Fruit fly (Drosophila melanogaster) S2 (cell line): ENCODE results near the gene Tmem214.
A peak's percentile ranks its signal among the peaks of the same experiment; 100 is the strongest.

Source experiments
- CG8478 ChIP-seq: fragments of >200 bp; optimal IDR thresholded peaks from 2 replicates; lab custom pipeline; 2018
- CTCF ChIP-seq, 2 experiments: fragments of >200 bp; optimal IDR thresholded peaks; 2 replicates each; lab custom pipeline; 2018

Tmem214 gene

dm6 chr2L:10970134-10970533 lies at the start of gene Tmem214, which contains the start of gene YL-1:
TSS of gene Tmem214 (minus strand) at chr2L:10970275.
TSS of gene YL-1 (plus strand) at chr2L:10970443.
- no peak for TF ChIP-seq CTCF (optimal IDR thresholded peaks at IDR 0.05; lab: Kevin White, UChicago)
- TF ChIP-seq CG8478 (lab: Kevin White, UChicago): no peak

DNA sequence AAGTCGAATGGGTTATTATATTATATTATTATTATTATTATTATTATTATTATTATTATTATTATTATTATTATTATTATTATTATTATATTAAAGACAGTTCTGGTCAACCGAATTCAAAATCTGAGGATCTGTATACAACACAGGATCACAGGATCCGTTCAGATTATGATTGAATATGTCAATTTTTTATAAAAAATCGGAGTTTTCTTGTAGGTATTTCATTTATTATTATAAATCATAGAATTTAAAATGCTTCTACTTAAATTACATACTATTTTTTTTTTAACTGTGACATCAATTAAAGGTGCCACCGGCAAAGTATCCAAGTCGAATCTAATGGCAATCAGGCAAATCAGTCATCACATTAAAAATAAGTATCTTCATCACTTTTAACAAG lies 46.6 kb upstream of the Tmem214 start, which contains the start of gene CG14913:
TSS of gene CG14913 (plus strand) at position 301 of the 400 bp plus-strand sequence.
- TF ChIP-seq CTCF (optimal IDR thresholded peaks at IDR 0.05; lab: Kevin White, UChicago) (no peak), CG8478 (lab: Kevin White, UChicago) (no peak)

- TF ChIP-seq CTCF (optimal IDR thresholded peaks at IDR 0.05; lab: Kevin White, UChicago) (no peak), CG8478 (lab: Kevin White, UChicago) (no peak)
Observed at dm6 chr2L:11015320-11015719, 45.2 kb upstream of the Tmem214 start, which contains the start of gene Acp32CD. TSS of gene Acp32CD (plus strand) at chr2L:11015620.

dm6 chr2L:11014671-11015070 lies 44.6 kb upstream of the Tmem214 start:
- TF ChIP-seq CTCF (optimal IDR thresholded peaks at IDR 0.05; lab: Kevin White, UChicago): no peak
- TF ChIP-seq CG8478 (lab: Kevin White, UChicago): no peak

DNA sequence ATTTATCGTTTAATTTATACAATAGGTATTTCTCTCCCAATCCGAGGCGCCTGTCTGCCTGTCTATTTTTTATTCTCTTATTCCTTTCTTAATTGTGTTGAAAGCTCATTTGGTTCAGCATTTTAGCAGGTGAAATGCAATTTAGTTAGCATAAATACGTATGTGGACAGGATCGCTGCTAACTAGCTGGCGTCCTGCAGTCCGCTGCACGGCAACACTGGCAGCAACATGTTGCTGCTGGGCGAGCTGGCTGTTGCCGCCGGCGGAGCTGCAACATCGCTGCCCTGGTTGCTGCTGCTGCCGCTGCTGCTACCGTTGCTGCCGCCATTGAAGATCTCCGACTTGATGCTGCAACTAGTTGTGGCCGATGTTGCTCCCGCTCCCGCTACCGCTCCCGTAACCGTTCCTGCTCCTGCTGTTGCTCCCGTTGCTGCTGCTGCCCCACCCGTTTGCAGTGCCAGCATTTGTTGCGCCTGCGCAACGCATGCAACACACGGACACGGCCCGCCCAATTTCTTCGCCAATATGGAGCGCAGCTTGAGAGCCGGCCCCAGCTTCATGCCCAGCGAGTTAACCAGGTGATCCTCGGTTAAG lies 44.0 kb upstream of the Tmem214 start:
- TF ChIP-seq CG8478 (lab: Kevin White, UChicago): no peak
- TF ChIP-seq CTCF (optimal IDR thresholded peaks at IDR 0.05; lab: Kevin White, UChicago): no peak

DNA sequence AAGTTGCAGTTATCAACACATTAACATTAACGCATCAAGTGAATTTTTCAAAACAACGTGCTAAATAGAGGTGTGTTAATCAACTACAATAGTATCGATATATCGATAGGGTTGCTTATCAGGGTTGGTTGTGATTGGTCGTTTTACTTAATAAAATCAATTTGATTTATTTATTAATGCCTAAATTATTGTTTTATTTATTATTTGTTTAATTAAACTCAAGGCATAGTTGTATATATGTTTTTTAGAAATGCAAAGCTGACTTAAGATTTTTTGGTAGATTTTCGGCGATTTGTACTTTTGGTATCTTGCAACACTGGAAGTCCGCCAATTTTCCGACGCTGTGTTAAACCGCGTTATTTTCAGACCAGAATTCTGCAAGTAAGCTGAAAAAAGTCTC lies 40.9 kb upstream of the Tmem214 start, which contains the start of the genes Art8 and dUTPase:
TSS of gene Art8 (minus strand) at position 88 of the 400 bp plus-strand sequence.
TSS of gene dUTPase (plus strand) at position 314 of the 400 bp plus-strand sequence.
- TF ChIP-seq CG8478 (lab: Kevin White, UChicago) (no peak), CTCF (optimal IDR thresholded peaks at IDR 0.05; lab: Kevin White, UChicago) (no peak)

dm6 chr2L:11004674-11005045 lies 34.6 kb upstream of the Tmem214 start, which contains the start of gene Nup154:
TSS of gene Nup154 (plus strand) at chr2L:11004820.
- no peak for TF ChIP-seq CTCF (optimal IDR thresholded peaks at IDR 0.05; lab: Kevin White, UChicago)
- no peak for TF ChIP-seq CG8478 (lab: Kevin White, UChicago)

DNA sequence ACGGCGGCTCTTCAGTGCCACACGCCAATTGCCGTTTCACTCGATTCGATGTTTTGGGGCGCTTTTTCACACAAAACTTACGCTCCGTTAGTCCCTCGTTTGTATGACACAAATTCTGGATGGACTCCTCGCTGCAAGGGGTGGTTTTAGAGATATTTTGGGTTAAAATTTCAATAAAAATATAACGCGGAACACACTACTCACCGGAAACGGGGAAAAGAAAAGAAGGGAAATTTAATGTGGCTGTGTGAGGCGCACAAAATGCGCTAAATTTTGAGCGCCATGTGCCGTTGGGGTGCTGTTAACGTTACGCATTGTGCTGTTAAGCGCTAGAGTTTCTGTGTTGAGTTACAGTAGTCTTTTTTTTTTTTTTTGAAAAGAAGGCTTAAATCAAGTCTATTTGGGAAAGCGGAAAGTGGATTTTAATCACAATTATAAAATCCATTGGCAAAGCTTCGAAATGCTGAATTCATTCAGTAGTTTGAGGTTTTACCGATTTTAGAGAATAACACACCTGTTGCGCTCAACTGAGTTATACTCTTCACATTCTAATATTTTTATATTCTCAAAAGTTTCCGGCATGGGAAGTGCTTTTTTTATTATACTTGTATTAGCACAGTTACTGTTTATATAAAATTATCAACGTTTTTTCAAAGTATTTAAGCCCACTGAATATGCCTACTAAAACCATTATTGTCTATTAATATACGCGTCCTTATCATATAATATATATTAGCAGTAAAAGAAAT lies 34.0 kb upstream of the Tmem214 start, which contains the start of gene RpL9:
TSS of gene RpL9 (minus strand) at position 265 of the 749 bp plus-strand sequence.
- TF ChIP-seq CG8478 (lab: Kevin White, UChicago): no peak
- TF ChIP-seq CTCF (optimal IDR thresholded peaks at IDR 0.05; lab: Kevin White, UChicago): peak in 1 of 2 experiments; percentile 38

DNA sequence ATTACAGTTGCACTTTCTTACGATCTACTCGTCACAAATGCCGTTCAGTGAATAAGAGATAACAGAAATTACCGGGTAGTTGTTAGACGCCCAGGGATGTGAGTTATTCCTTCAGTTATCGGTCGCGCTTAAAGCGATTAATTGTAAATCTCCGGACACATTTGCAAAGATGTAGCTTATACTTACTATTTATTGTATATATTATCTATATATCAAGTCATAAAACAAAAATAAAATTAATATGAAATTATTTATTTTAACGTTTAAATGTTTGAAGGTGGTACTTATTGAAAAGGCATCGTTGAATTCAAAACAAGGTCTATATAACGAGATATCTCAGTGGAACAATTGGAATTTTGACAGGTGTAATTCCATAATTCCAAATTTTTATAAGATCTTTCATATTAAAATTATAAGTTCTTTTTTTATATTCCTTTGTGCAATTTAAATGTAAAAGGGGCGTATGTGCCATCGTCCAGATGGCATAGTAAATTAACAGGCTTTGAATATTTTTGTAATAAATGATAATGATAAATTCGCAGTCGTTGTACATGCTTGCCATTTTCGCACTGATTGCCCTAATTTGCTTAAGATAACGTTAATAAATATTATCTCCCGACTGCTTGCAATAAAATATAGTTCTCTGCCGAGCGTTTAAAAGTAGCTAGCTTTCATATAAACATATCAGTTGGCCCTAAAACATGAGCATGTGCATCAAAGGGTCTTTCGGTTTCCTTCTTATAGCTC lies 31.5 kb upstream of the Tmem214 start, which contains the start of the genes aub and lectin-33A:
TSS of gene aub (minus strand) at position 101 of the 747 bp plus-strand sequence.
TSS of gene lectin-33A (plus strand) at position 697 of the 747 bp plus-strand sequence.
- TF ChIP-seq CG8478 (lab: Kevin White, UChicago) (no peak), CTCF (optimal IDR thresholded peaks at IDR 0.05; lab: Kevin White, UChicago) (no peak)

DNA sequence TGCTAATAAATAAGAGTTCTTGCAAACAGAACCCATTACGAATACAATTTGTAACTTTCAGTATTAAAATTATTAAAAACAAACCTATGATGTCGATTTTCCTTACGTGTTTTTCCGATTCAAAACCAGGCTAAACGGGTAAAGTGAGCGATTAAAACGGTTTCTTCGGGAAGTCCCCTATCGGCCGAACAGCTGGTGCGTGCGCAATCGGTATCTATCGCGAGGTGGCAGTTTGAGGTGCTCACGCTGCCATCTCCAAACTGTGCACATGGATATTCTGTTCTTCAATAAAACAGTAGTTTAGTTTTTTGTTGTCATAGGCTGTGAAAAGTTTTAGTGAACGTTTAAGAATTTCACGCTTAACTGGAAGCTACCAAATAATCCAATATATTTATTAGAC lies 19.1 kb upstream of the Tmem214 start, which contains the start of gene TTLL4A:
TSS of gene TTLL4A (plus strand) at position 240 of the 400 bp plus-strand sequence.
- TF ChIP-seq CG8478 (lab: Kevin White, UChicago) (no peak), CTCF (optimal IDR thresholded peaks at IDR 0.05; lab: Kevin White, UChicago) (peak; percentile 39 to 44)

- TF ChIP-seq CTCF (optimal IDR thresholded peaks at IDR 0.05; lab: Kevin White, UChicago) (no peak), CG8478 (lab: Kevin White, UChicago) (no peak)
Observed at dm6 chr2L:10988026-10988425, 18.0 kb upstream of the Tmem214 start.

dm6 chr2L:10987370-10987853 lies 17.3 kb upstream of the Tmem214 start, which contains the start of the genes piwi and CG12253:
TSS of gene piwi (minus strand) at chr2L:10987420.
TSS of gene CG12253 (plus strand) at chr2L:10987806.
- TF ChIP-seq CTCF (optimal IDR thresholded peaks at IDR 0.05; lab: Kevin White, UChicago) (no peak), CG8478 (lab: Kevin White, UChicago) (no peak)

DNA sequence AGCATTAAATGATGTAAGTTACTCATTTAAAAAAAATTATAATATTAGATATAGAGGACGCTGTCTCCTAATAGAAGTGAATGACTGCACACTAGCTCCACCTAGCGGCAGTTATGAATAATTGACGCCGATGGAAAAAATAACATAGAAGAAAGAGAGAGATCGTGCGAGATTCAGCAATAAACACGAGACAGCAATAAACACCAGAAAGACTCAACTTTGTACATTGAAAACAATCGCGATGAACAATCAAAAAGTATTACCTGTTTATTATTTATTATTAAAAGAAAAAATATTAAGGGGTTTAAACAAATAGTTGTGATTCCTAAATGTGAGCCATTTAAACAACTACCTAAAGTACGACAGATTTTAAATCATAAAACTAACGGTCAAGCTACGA lies 16.1 kb upstream of the Tmem214 start:
- TF ChIP-seq CG8478 (lab: Kevin White, UChicago): no peak
- peak; percentile 49 to 91 for TF ChIP-seq CTCF (optimal IDR thresholded peaks at IDR 0.05; lab: Kevin White, UChicago)
